Worm (Caenorhabditis elegans) whole organism, L3 larva: ENCODE results near the gene srj-49.

ENCODE experiments used
- ceh-82 ChIP-seq: fragments of 150-350 bp; optimal IDR thresholded peaks from 2 replicates; lab custom pipeline; 2014; ENCODE audit warnings: missing biosample characterization, missing genetic modification characterization
- nhr-43 ChIP-seq: sonication (generic microtip); optimal IDR thresholded peaks from 2 replicates; lab custom pipeline; 2016; ENCODE audit warnings: mild to moderate bottlenecking, missing genetic modification characterization, missing compliant biosample characterization; ENCODE audit not compliant: poor library complexity, severe bottlenecking

DNA sequence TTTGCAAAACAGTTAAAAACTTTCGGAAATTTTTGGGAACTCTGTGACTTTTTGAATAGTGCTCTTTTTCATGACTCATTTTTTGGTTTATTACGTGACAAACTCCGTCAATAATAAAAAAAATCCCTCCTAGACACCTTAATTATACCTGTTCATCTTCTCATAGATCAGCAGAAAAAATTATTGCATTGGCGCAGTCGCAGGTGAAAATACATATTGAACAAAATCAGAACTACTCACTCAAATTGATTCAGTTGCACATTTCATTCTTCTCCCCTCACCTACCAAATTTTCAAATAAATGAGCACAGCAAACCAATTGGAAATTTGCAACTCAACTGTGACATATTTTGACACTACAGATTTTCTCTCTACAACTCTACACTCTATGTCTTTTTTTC, 44.8 kb upstream of the srj-49 start, which contains the start of gene srh-127:
- TF ChIP-seq ceh-82 (tag; lab: Kevin White, UChicago) (no peak), nhr-43 (tag; lab: Kevin White, UChicago) (no peak)
